Worm (Caenorhabditis elegans) whole organism, L4 larva: ENCODE results near the gene B0403.6.

Experiments used
- F10B5.3 ChIP-seq: sonication (generic microtip); optimal IDR thresholded peaks from 2 replicates; lab custom pipeline; 2016; ENCODE audit warnings: mild to moderate bottlenecking, missing genetic modification characterization, missing compliant biosample characterization
- F49E8.2 ChIP-seq: sonication (generic microtip); optimal IDR thresholded peaks from 2 replicates; lab custom pipeline; 2016; ENCODE audit warnings: missing compliant biosample characterization, mild to moderate bottlenecking, missing genetic modification characterization, borderline replicate concordance
- T20F7.1 ChIP-seq: fragments of 200-800 bp; sonication (Bioruptor generic); optimal IDR thresholded peaks from 2 replicates; lab custom pipeline; 2018; ENCODE audit warnings: mild to moderate bottlenecking, missing genetic modification characterization, missing compliant biosample characterization
- Y105C5A.15 ChIP-seq: fragments of 200-800 bp; sonication (Bioruptor generic); IDR thresholded peaks from 2 replicates; pipeline ENCODE4 v1.3.6; 2022; ENCODE audit warnings: missing genetic modification characterization, missing compliant biosample characterization
- Y75B8A.6 ChIP-seq: fragments of 200-800 bp; sonication (Bioruptor generic); IDR thresholded peaks from 2 replicates; pipeline ENCODE4 v1.3.6; 2022; ENCODE audit warnings: missing genetic modification reagents, missing genetic modification characterization, missing compliant biosample characterization
- ZK546.5 ChIP-seq, 2 experiments: sonication (generic microtip); optimal IDR thresholded peaks; 2 replicates each; lab custom pipeline; 2017; ENCODE audit warnings: missing biosample characterization in 2 of 2, missing genetic modification characterization in 2 of 2
- aha-1 ChIP-seq: fragments of 150-350 bp; peaks from one replicate; lab custom pipeline; 2014; ENCODE audit warnings: missing biosample characterization, missing genetic modification characterization
- arid-1 ChIP-seq: fragments of 200-800 bp; sonication (Bioruptor generic); conservative IDR thresholded peaks from 2 replicates; pipeline ENCODE4 v1.3.6; 2022; ENCODE audit warnings: missing genetic modification reagents, missing genetic modification characterization, missing compliant biosample characterization
- ceh-82 ChIP-seq: sonication (generic microtip); optimal IDR thresholded peaks from 2 replicates; lab custom pipeline; 2017; ENCODE audit warnings: missing biosample characterization, missing genetic modification characterization
- ces-1 ChIP-seq: fragments of 150-350 bp; sonication (generic microtip); optimal IDR thresholded peaks from 4 replicates; lab custom pipeline; 2014; ENCODE audit warnings: missing biosample characterization, missing genetic modification reagents, missing genetic modification characterization
- ctbp-1 ChIP-seq: fragments of 200-800 bp; sonication (Bioruptor generic); IDR thresholded peaks from 2 replicates; pipeline ENCODE4 v1.3.6; 2022; ENCODE audit warnings: missing genetic modification reagents, missing genetic modification characterization, missing compliant biosample characterization
- daf-19 ChIP-seq: fragments of 200-800 bp; sonication (Bioruptor generic); conservative IDR thresholded peaks from 2 replicates; pipeline ENCODE4 v1.3.6; 2022; ENCODE audit warnings: missing genetic modification characterization, missing compliant biosample characterization
- dve-1 ChIP-seq: sonication (generic microtip); optimal IDR thresholded peaks from 2 replicates; lab custom pipeline; 2017; ENCODE audit warnings: antibody characterized with exemption, mild to moderate bottlenecking, missing genetic modification characterization, missing compliant biosample characterization; ENCODE audit not compliant: insufficient read depth
- egl-27 ChIP-seq: sonication (generic microtip); optimal IDR thresholded peaks from 3 replicates; lab custom pipeline; 2017; ENCODE audit warnings: missing biosample characterization, missing genetic modification reagents, missing genetic modification characterization
- egl-43 ChIP-seq: fragments of 200-800 bp; sonication (Bioruptor generic); IDR thresholded peaks from 2 replicates; pipeline ENCODE4 v1.3.6; 2022; ENCODE audit warnings: missing genetic modification reagents, missing genetic modification characterization, missing compliant biosample characterization
- hlh-11 ChIP-seq: fragments of 200-800 bp; sonication (Bioruptor generic); optimal IDR thresholded peaks from 2 replicates; lab custom pipeline; 2018; ENCODE audit warnings: mild to moderate bottlenecking, missing genetic modification characterization, missing compliant biosample characterization
- hlh-30 ChIP-seq: sonication (generic microtip); optimal IDR thresholded peaks from 2 replicates; lab custom pipeline; 2017; ENCODE audit warnings: antibody characterized with exemption, mild to moderate bottlenecking, missing genetic modification characterization, missing compliant biosample characterization; ENCODE audit not compliant: insufficient read depth
- jun-1 ChIP-seq: fragments of 150-350 bp; optimal IDR thresholded peaks from 2 replicates; lab custom pipeline; 2014; ENCODE audit warnings: missing biosample characterization, missing genetic modification reagents, missing genetic modification characterization
- lin-1 ChIP-seq: fragments of 200-800 bp; sonication (Bioruptor generic); IDR thresholded peaks from 2 replicates; pipeline ENCODE4 v1.3.6; 2022; ENCODE audit warnings: missing genetic modification reagents, missing genetic modification characterization, missing compliant biosample characterization
- madf-9 ChIP-seq: fragments of 200-800 bp; sonication (Bioruptor generic); conservative IDR thresholded peaks from 2 replicates; pipeline ENCODE4 v1.3.6; 2022; ENCODE audit warnings: missing genetic modification reagents, missing genetic modification characterization, missing compliant biosample characterization
- mdl-1 ChIP-seq, 2 experiments: fragments of 150-350 bp in 1 of 2; sonication (generic microtip) in 1 of 2; optimal IDR thresholded peaks; 2 replicates each; lab custom pipeline; 2014 to 2017; ENCODE audit warnings: missing biosample characterization in 2 of 2, missing genetic modification characterization in 2 of 2
- mes-2 ChIP-seq: sonication (generic microtip); optimal IDR thresholded peaks from 2 replicates; lab custom pipeline; 2016; ENCODE audit warnings: missing genotype, mild to moderate bottlenecking, missing genetic modification characterization, missing compliant biosample characterization; ENCODE audit not compliant: poor library complexity, severe bottlenecking
- nhr-28 ChIP-seq: fragments of 150-350 bp; optimal IDR thresholded peaks from 2 replicates; lab custom pipeline; 2014; ENCODE audit warnings: missing biosample characterization, missing genetic modification characterization
- nhr-41 ChIP-seq: fragments of 200-800 bp; sonication (Bioruptor generic); IDR thresholded peaks from 2 replicates; pipeline ENCODE4 v1.3.6; 2022; ENCODE audit warnings: missing genetic modification reagents, missing genetic modification characterization, missing compliant biosample characterization
- nhr-42 ChIP-seq: fragments of 200-800 bp; sonication (Bioruptor generic); IDR thresholded peaks from 2 replicates; pipeline ENCODE4 v1.3.6; 2022; ENCODE audit warnings: missing genetic modification characterization, missing compliant biosample characterization
- pha-4 ChIP-seq, 2 experiments: fragments of 150-350 bp in 1 of 2; fragments of 200-800 bp in 1 of 2; sonication (Bioruptor generic) in 1 of 2; IDR thresholded peaks in 1 of 2; optimal IDR thresholded peaks in 1 of 2; 2 replicates each; pipeline versions ENCODE4 v1.3.6 to Lab custom; 2014 to 2022; ENCODE audit warnings: missing genetic modification characterization in 2 of 2, missing genetic modification reagents in 2 of 2, missing biosample characterization in 1 of 2, missing compliant biosample characterization in 1 of 2
- pqm-1 ChIP-seq: sonication (generic microtip); optimal IDR thresholded peaks from 2 replicates; lab custom pipeline; 2017; ENCODE audit warnings: missing biosample characterization, missing genetic modification characterization
- unc-62 ChIP-seq, 3 experiments: fragments of 150-350 bp in 1 of 3; sonication (generic microtip); optimal IDR thresholded peaks in 2 of 3; peaks in 1 of 3; 1 replicate in 1 of 3; 2 replicates in 2 of 3; lab custom pipeline; 2014 to 2017; ENCODE audit warnings: missing biosample characterization in 3 of 3, missing genetic modification characterization in 3 of 3, missing genetic modification reagents in 3 of 3, missing genotype in 1 of 3

B0403.6 gene

DNA sequence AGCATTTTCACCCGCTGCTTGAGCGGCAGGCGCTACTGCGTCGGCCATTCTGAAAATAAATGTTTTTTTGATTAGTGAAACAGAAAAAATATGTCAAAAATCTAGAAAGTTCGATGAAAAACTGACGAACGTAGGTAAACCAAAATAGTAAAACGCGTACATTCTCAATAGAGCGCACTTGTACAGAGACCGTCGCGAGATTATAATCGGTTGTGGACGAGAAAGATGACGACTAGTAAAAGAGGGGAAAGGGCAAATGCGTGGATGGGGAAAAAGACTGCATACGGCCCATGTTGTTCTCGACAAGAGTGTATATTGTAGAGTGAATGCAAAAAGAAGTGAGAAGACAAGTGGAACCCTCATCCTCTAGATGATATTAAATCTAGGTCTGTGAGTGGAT is 25.1 kb upstream of the B0403.6 start, which contains the start of gene C36B7.6:
C36B7.6 (minus strand) TSS at position 49 of the 400 bp plus-strand sequence.
- TF ChIP-seq nhr-28 (tag; lab: Kevin White, UChicago) (peak; percentile 55), pha-4 (GFP tag; IDR thresholded peaks at IDR 0.05; lab: Robert Waterston, UW) (no peak), pha-4 (tag; optimal IDR thresholded peaks at IDR 0.05; lab: Kevin White, UChicago) (peak; percentile 55), lin-1 (no peak), unc-62 (GFP tag; optimal IDR thresholded peaks at IDR 0.05 in 1 of 2; lab: Kevin White, UChicago) (no peak), unc-62 (tag; optimal IDR thresholded peaks at IDR 0.05; lab: Kevin White, UChicago) (no peak), pqm-1 (peak; percentile 17), hlh-30 (tag; lab: Kevin White, UChicago) (peak; percentile 43)

ce11 chrX:7099049-7099448 is 23.9 kb upstream of the B0403.6 start:
- TF ChIP-seq pha-4 (GFP tag; IDR thresholded peaks at IDR 0.05; lab: Robert Waterston, UW) (no peak), pha-4 (tag; optimal IDR thresholded peaks at IDR 0.05; lab: Kevin White, UChicago) (no peak), Y105C5A.15 (GFP tag; lab: Robert Waterston, UW) (no peak), aha-1 (tag; lab: Kevin White, UChicago) (peak; percentile 66), unc-62 (GFP tag; optimal IDR thresholded peaks at IDR 0.05 in 1 of 2; lab: Kevin White, UChicago) (peak in 1 of 2 experiments; percentile 55), unc-62 (tag; optimal IDR thresholded peaks at IDR 0.05; lab: Kevin White, UChicago) (no peak)

ce11 chrX:7096349-7096748 is 21.2 kb upstream of the B0403.6 start, which contains the start of gene C36B7.5:
C36B7.5 (minus strand) TSS chrX:7096449.
- TF ChIP-seq dve-1 (tag; lab: Kevin White, UChicago) (no peak), aha-1 (tag; lab: Kevin White, UChicago) (peak; percentile 64)

- TF ChIP-seq mes-2 (tag; lab: Kevin White, UChicago) (no peak), ctbp-1 (GFP tag; lab: Robert Waterston, UW) (no peak), unc-62 (GFP tag; optimal IDR thresholded peaks at IDR 0.05 in 1 of 2; lab: Kevin White, UChicago) (peak in 1 of 2 experiments; percentile 58), unc-62 (tag; optimal IDR thresholded peaks at IDR 0.05; lab: Kevin White, UChicago) (no peak), egl-43 (no peak)
Observed at ce11 chrX:7085912-7086311, 10.8 kb upstream of the B0403.6 start, which contains the start of gene C36B7.4. C36B7.4 (minus strand) TSS chrX:7086012.

ce11 chrX:7085067-7085466 is 9.9 kb upstream of the B0403.6 start, which contains the start of gene Y1B5A.1:
Y1B5A.1 (plus strand) TSS chrX:7085367.
- no peak for TF ChIP-seq daf-19 (GFP tag; lab: Robert Waterston, UW)
- TF ChIP-seq ceh-82 (tag; lab: Kevin White, UChicago) = no peak
- no peak for TF ChIP-seq ces-1 (GFP tag; lab: Kevin White, UChicago)
- no peak for TF ChIP-seq hlh-11 (tag; lab: Kevin White, UChicago)
- TF ChIP-seq arid-1 (GFP tag; lab: Robert Waterston, UW) = no peak
- TF ChIP-seq mdl-1 (tag; optimal IDR thresholded peaks at IDR 0.05; lab: Kevin White, UChicago) = no peak
- TF ChIP-seq nhr-42 (GFP tag; lab: Robert Waterston, UW) = no peak
- no peak for TF ChIP-seq nhr-41 (GFP tag; lab: Robert Waterston, UW)
- no peak for TF ChIP-seq egl-27 (tag; lab: Kevin White, UChicago)
- no peak for TF ChIP-seq Y75B8A.6 (GFP tag; lab: Robert Waterston, UW)
- TF ChIP-seq jun-1 (tag; lab: Kevin White, UChicago) = no peak
- TF ChIP-seq madf-9 (GFP tag; lab: Robert Waterston, UW) = no peak
- TF ChIP-seq F10B5.3 (tag; lab: Kevin White, UChicago) = no peak
- no peak for TF ChIP-seq ZK546.5 (tag; optimal IDR thresholded peaks at IDR 0.05; lab: Kevin White, UChicago)
- no peak for TF ChIP-seq T20F7.1 (GFP tag; lab: Kevin White, UChicago)
- TF ChIP-seq F49E8.2 (tag; lab: Kevin White, UChicago) = no peak
